Worm (Caenorhabditis elegans) whole organism, L3 larva: ENCODE data around the gene unc-132.

ENCODE experiments used
- aly-2 ChIP-seq: fragments of 150-350 bp; optimal IDR thresholded peaks from 2 replicates; lab custom pipeline; 2014; ENCODE audit warnings: missing biosample characterization, missing genetic modification characterization
- ceh-82 ChIP-seq: fragments of 150-350 bp; optimal IDR thresholded peaks from 2 replicates; lab custom pipeline; 2014; ENCODE audit warnings: missing biosample characterization, missing genetic modification characterization
- ceh-9 ChIP-seq: sonication (generic microtip); optimal IDR thresholded peaks from 2 replicates; lab custom pipeline; 2018; ENCODE audit warnings: missing biosample characterization, missing genetic modification characterization
- daf-12 ChIP-seq: fragments of 150-350 bp; optimal IDR thresholded peaks from 2 replicates; lab custom pipeline; 2014; ENCODE audit warnings: missing biosample characterization, missing genetic modification reagents, missing genetic modification characterization
- elt-1 ChIP-seq: fragments of 150-350 bp; optimal IDR thresholded peaks from 2 replicates; lab custom pipeline; 2014; ENCODE audit warnings: missing biosample characterization, missing genetic modification characterization
- elt-2 ChIP-seq: sonication (generic microtip); optimal IDR thresholded peaks from 2 replicates; lab custom pipeline; 2016; ENCODE audit warnings: missing genetic modification reagents, mild to moderate bottlenecking, missing genetic modification characterization, missing compliant biosample characterization
- nhr-11 ChIP-seq: fragments of 150-350 bp; optimal IDR thresholded peaks from 2 replicates; lab custom pipeline; 2014; ENCODE audit warnings: missing biosample characterization, missing genetic modification characterization
- nhr-25 ChIP-seq: sonication (generic microtip); optimal IDR thresholded peaks from 2 replicates; lab custom pipeline; 2017; ENCODE audit warnings: missing biosample characterization, missing genetic modification characterization
- tbx-2 ChIP-seq: sonication (generic microtip); optimal IDR thresholded peaks from 2 replicates; lab custom pipeline; 2016; ENCODE audit warnings: mild to moderate bottlenecking, missing genetic modification characterization, missing compliant biosample characterization
- unc-39 ChIP-seq: sonication (generic microtip); optimal IDR thresholded peaks from 4 replicates; lab custom pipeline; 2017; ENCODE audit warnings: missing biosample characterization, missing genetic modification characterization
- zag-1 ChIP-seq: fragments of 150-350 bp; optimal IDR thresholded peaks from 2 replicates; lab custom pipeline; 2014; ENCODE audit warnings: missing biosample characterization, missing genetic modification characterization

ce11 chrV:3702998-3703397 is 16.1 kb downstream of the unc-132 start:
- TF ChIP-seq nhr-25 (no peak), aly-2 (tag; lab: Kevin White, UChicago) (no peak), tbx-2 (tag; lab: Kevin White, UChicago) (no peak), zag-1 (no peak), daf-12 (tag; lab: Kevin White, UChicago) (no peak), elt-2 (tag; lab: Kevin White, UChicago) (no peak), unc-39 (no peak), ceh-82 (no peak), ceh-9 (tag; lab: Kevin White, UChicago) (no peak), nhr-11 (tag; lab: Kevin White, UChicago) (no peak), elt-1 (tag; lab: Kevin White, UChicago) (no peak)
